Fruit fly (Drosophila melanogaster) whole organism, embryonic: ENCODE data around the gene CG6788.

Experiments used
- ATbp ChIP-seq: fragments of 200-800 bp; sonication (Bioruptor generic); optimal IDR thresholded peaks from 2 replicates; lab custom pipeline; 2017; ENCODE audit warnings: missing biosample characterization, mild to moderate bottlenecking, missing genetic modification characterization, missing genetic modification reagents
- Atf3 ChIP-seq: fragments of 200-800 bp; sonication (Bioruptor generic); optimal IDR thresholded peaks from 3 replicates; lab custom pipeline; 2016; ENCODE audit warnings: missing biosample characterization, missing genetic modification characterization
- Awh ChIP-seq: fragments of 200-800 bp; sonication (Bioruptor generic); IDR thresholded peaks from 2 replicates; pipeline ENCODE4, ENCODE4 v1.3.6; 2022; ENCODE audit warnings: missing biosample characterization, missing genetic modification characterization
- CG1024 ChIP-seq: fragments of 200-800 bp; sonication (Bioruptor generic); IDR thresholded peaks from 2 replicates; pipeline ENCODE4 v1.3.6; 2022; ENCODE audit warnings: missing biosample characterization, missing genetic modification characterization
- CG11085 ChIP-seq: fragments of 200-800 bp; sonication (Bioruptor generic); IDR thresholded peaks from 2 replicates; pipeline ENCODE4 v1.3.6; 2022; ENCODE audit warnings: missing biosample characterization, missing genetic modification characterization
- CG11504 ChIP-seq: fragments of 200-800 bp; sonication (Bioruptor generic); optimal IDR thresholded peaks from 3 replicates; lab custom pipeline; 2019; ENCODE audit warnings: missing biosample characterization, mild to moderate bottlenecking, missing genetic modification characterization, moderate library complexity
- CG11560 ChIP-seq: fragments of 200-800 bp; sonication (Bioruptor generic); IDR thresholded peaks from 3 replicates; pipeline ENCODE4 v1.3.6; 2022; ENCODE audit warnings: missing biosample characterization, missing genetic modification characterization
- CG12391 ChIP-seq: fragments of 200-800 bp; sonication (Bioruptor generic); optimal IDR thresholded peaks from 3 replicates; lab custom pipeline; 2018; ENCODE audit warnings: missing biosample characterization, mild to moderate bottlenecking, missing genetic modification characterization, moderate library complexity
- CG1792 ChIP-seq: fragments of 200-800 bp; sonication (Bioruptor generic); optimal IDR thresholded peaks from 2 replicates; lab custom pipeline; 2016; ENCODE audit warnings: missing biosample characterization, missing genetic modification characterization
- CG18476 ChIP-seq: fragments of 200-800 bp; sonication (Bioruptor generic); optimal IDR thresholded peaks from 2 replicates; lab custom pipeline; 2016; ENCODE audit warnings: missing biosample characterization, mild to moderate bottlenecking, missing genetic modification characterization
- CG18764 ChIP-seq: fragments of 200-800 bp; sonication (Bioruptor generic); optimal IDR thresholded peaks from 3 replicates; lab custom pipeline; 2016; ENCODE audit warnings: missing biosample characterization, missing genetic modification characterization
- CG2116 ChIP-seq: fragments of 200-800 bp; sonication (Bioruptor generic); optimal IDR thresholded peaks from 3 replicates; lab custom pipeline; 2018; ENCODE audit warnings: missing biosample characterization, mild to moderate bottlenecking, missing genetic modification characterization
- CG30403 ChIP-seq: fragments of 200-800 bp; sonication (Bioruptor generic); optimal IDR thresholded peaks from 3 replicates; lab custom pipeline; 2016; ENCODE audit warnings: missing biosample characterization, missing genetic modification characterization
- CG3838 ChIP-seq: fragments of 200-800 bp; sonication (Bioruptor generic); optimal IDR thresholded peaks from 3 replicates; lab custom pipeline; 2016; ENCODE audit warnings: missing biosample characterization, missing genetic modification characterization
- CG4282 ChIP-seq: fragments of 200-800 bp; sonication (Bioruptor generic); optimal IDR thresholded peaks from 2 replicates; lab custom pipeline; 2016; ENCODE audit warnings: missing biosample characterization, missing genetic modification characterization
- CG4617 ChIP-seq: fragments of 200-800 bp; sonication (Bioruptor generic); optimal IDR thresholded peaks from 3 replicates; lab custom pipeline; 2016; ENCODE audit warnings: missing biosample characterization, missing genetic modification characterization, borderline replicate concordance
- CG6683 ChIP-seq: fragments of 200-800 bp; sonication (Bioruptor generic); optimal IDR thresholded peaks from 2 replicates; lab custom pipeline; 2017; ENCODE audit warnings: missing biosample characterization, mild to moderate bottlenecking, missing genetic modification characterization, missing genetic modification reagents
- CG7271 ChIP-seq: fragments of 200-800 bp; sonication (Bioruptor generic); optimal IDR thresholded peaks from 2 replicates; lab custom pipeline; 2018; ENCODE audit warnings: missing biosample characterization, mild to moderate bottlenecking, missing genetic modification characterization, moderate library complexity
- CG7372 ChIP-seq: fragments of 200-800 bp; sonication (Bioruptor generic); IDR thresholded peaks from 2 replicates; pipeline ENCODE4 v1.3.6; 2022; ENCODE audit warnings: missing biosample characterization, missing genetic modification characterization
- CG7745 ChIP-seq: fragments of 200-800 bp; sonication (Bioruptor generic); optimal IDR thresholded peaks from 2 replicates; lab custom pipeline; 2018; ENCODE audit warnings: missing biosample characterization, mild to moderate bottlenecking, missing genetic modification characterization, moderate library complexity
- CG8359 ChIP-seq: fragments of 200-800 bp; sonication (Bioruptor generic); optimal IDR thresholded peaks from 2 replicates; lab custom pipeline; 2017; ENCODE audit warnings: missing biosample characterization, mild to moderate bottlenecking, missing genetic modification characterization, borderline replicate concordance
- CG9437 ChIP-seq: fragments of 200-800 bp; sonication (Bioruptor generic); optimal IDR thresholded peaks from 2 replicates; lab custom pipeline; 2018; ENCODE audit warnings: missing biosample characterization, mild to moderate bottlenecking, missing genetic modification characterization
- CHES-1-like ChIP-seq: fragments of 200-800 bp; sonication (Bioruptor generic); optimal IDR thresholded peaks from 2 replicates; lab custom pipeline; 2016; ENCODE audit warnings: missing biosample characterization, missing genetic modification characterization
- Dll ChIP-seq: fragments of 200-800 bp; sonication (Bioruptor generic); IDR thresholded peaks from 4 replicates; pipeline ENCODE4 v1.3.6; 2022; ENCODE audit warnings: missing biosample characterization, missing genetic modification characterization; ENCODE audit not compliant: partially characterized antibody
- E2f1 ChIP-seq: fragments of 200-800 bp; sonication (Bioruptor generic); IDR thresholded peaks from 2 replicates; pipeline ENCODE4 v1.3.6; 2022; ENCODE audit warnings: missing biosample characterization, missing genetic modification characterization
- Fer1 ChIP-seq: fragments of 200-800 bp; sonication (Bioruptor generic); optimal IDR thresholded peaks from 2 replicates; lab custom pipeline; 2017; ENCODE audit warnings: missing biosample characterization, mild to moderate bottlenecking, missing genetic modification characterization
- Gsc ChIP-seq: fragments of 200-800 bp; sonication (Bioruptor generic); IDR thresholded peaks from 2 replicates; pipeline ENCODE4 v1.3.6; 2022; ENCODE audit warnings: missing biosample characterization, missing genetic modification characterization
- HLHmδ ChIP-seq: fragments of 200-800 bp; sonication (Bioruptor generic); optimal IDR thresholded peaks from 2 replicates; lab custom pipeline; 2018; ENCODE audit warnings: missing biosample characterization, mild to moderate bottlenecking, missing genetic modification characterization, moderate library complexity
- Hand ChIP-seq: fragments of 200-800 bp; sonication (Bioruptor generic); optimal IDR thresholded peaks from 2 replicates; lab custom pipeline; 2017; ENCODE audit warnings: mild to moderate bottlenecking, missing biosample characterization, missing genetic modification reagents, missing genetic modification characterization
- Hmx ChIP-seq: fragments of 200-800 bp; sonication (Bioruptor generic); optimal IDR thresholded peaks from 2 replicates; lab custom pipeline; 2016; ENCODE audit warnings: missing biosample characterization, missing genetic modification characterization
- Lhr ChIP-seq: fragments of 200-800 bp; sonication (Bioruptor generic); optimal IDR thresholded peaks from 3 replicates; lab custom pipeline; 2017; ENCODE audit warnings: mild to moderate bottlenecking, missing biosample characterization, missing genetic modification reagents, missing genetic modification characterization
- Lpt ChIP-seq: fragments of >200 bp; optimal IDR thresholded peaks from 2 replicates; lab custom pipeline; 2018; ENCODE audit warnings: missing biosample characterization, missing genetic modification characterization
- Med ChIP-seq: fragments of 200-800 bp; sonication (Bioruptor generic); peaks from one replicate; lab custom pipeline; 2016; ENCODE audit warnings: missing biosample characterization, missing genetic modification characterization, mild to moderate bottlenecking, inconsistent platforms, moderate library complexity
- Meics ChIP-seq: fragments of 200-800 bp; sonication (Bioruptor generic); optimal IDR thresholded peaks from 2 replicates; lab custom pipeline; 2017; ENCODE audit warnings: missing biosample characterization, mild to moderate bottlenecking, missing genetic modification characterization
- NC2β ChIP-seq: fragments of 200-800 bp; sonication (Bioruptor generic); optimal IDR thresholded peaks from 2 replicates; lab custom pipeline; 2016; ENCODE audit warnings: missing biosample characterization, missing genetic modification characterization
- Trl ChIP-seq, 3 experiments: fragments of >200 bp in 2 of 3; fragments of 200-800 bp in 1 of 3; sonication (Bioruptor generic) in 1 of 3; optimal IDR thresholded peaks; 2 replicates in 1 of 3; 3 replicates in 2 of 3; lab custom pipeline; 2016 to 2017; ENCODE audit warnings: missing biosample characterization in 1 of 3, missing genetic modification characterization in 1 of 3
- ash1 ChIP-seq: fragments of 200-800 bp; sonication (Bioruptor generic); optimal IDR thresholded peaks from 2 replicates; lab custom pipeline; 2018; ENCODE audit warnings: missing biosample characterization, mild to moderate bottlenecking, missing genetic modification characterization
- bcd ChIP-seq: fragments of 200-800 bp; sonication (Bioruptor generic); optimal IDR thresholded peaks from 2 replicates; lab custom pipeline; 2017; ENCODE audit warnings: missing biosample characterization, mild to moderate bottlenecking, missing genetic modification characterization
- gro ChIP-seq: fragments of 200-800 bp; sonication (Bioruptor generic); optimal IDR thresholded peaks from 2 replicates; lab custom pipeline; 2016; ENCODE audit warnings: missing biosample characterization, missing genetic modification characterization
- h ChIP-seq: fragments of >200 bp; optimal IDR thresholded peaks from 2 replicates; lab custom pipeline; 2017
- hkb ChIP-seq, 2 experiments: fragments of 200-800 bp in 1 of 2; fragments of >200 bp in 1 of 2; sonication (Bioruptor generic) in 1 of 2; IDR thresholded peaks in 1 of 2; optimal IDR thresholded peaks in 1 of 2; 2 replicates each; pipeline versions ENCODE4 v1.3.6 to Lab custom; 2017 to 2022; ENCODE audit warnings: missing biosample characterization in 1 of 2, missing genetic modification characterization in 1 of 2
- kah ChIP-seq: fragments of 200-800 bp; sonication (Bioruptor generic); optimal IDR thresholded peaks from 2 replicates; lab custom pipeline; 2018; ENCODE audit warnings: missing biosample characterization, mild to moderate bottlenecking, missing genetic modification characterization
- odd ChIP-seq: fragments of 200-800 bp; sonication (Bioruptor generic); optimal IDR thresholded peaks from 2 replicates; lab custom pipeline; 2017; ENCODE audit warnings: missing biosample characterization, mild to moderate bottlenecking, missing genetic modification characterization
- otp ChIP-seq: fragments of 200-800 bp; sonication (Bioruptor generic); IDR thresholded peaks from 3 replicates; pipeline ENCODE4, ENCODE4 v1.3.6; 2022; ENCODE audit warnings: missing biosample characterization, missing genetic modification characterization
- pnt ChIP-seq: fragments of 200-800 bp; sonication (Bioruptor generic); optimal IDR thresholded peaks from 3 replicates; lab custom pipeline; 2016; ENCODE audit warnings: missing biosample characterization, missing genetic modification characterization
- scrt ChIP-seq: fragments of 200-800 bp; sonication (Bioruptor generic); optimal IDR thresholded peaks from 2 replicates; lab custom pipeline; 2018; ENCODE audit warnings: missing biosample characterization, mild to moderate bottlenecking, missing genetic modification characterization, moderate library complexity
- sna ChIP-seq: fragments of 200-800 bp; sonication (Bioruptor generic); IDR thresholded peaks from 2 replicates; pipeline ENCODE4 v1.3.6; 2022; ENCODE audit warnings: missing biosample characterization, missing genetic modification characterization; ENCODE audit not compliant: partially characterized antibody
- sqz ChIP-seq: fragments of 200-800 bp; sonication (Bioruptor generic); optimal IDR thresholded peaks from 3 replicates; lab custom pipeline; 2018; ENCODE audit warnings: missing biosample characterization, mild to moderate bottlenecking, missing genetic modification characterization
- tin ChIP-seq: fragments of 200-800 bp; sonication (Bioruptor generic); optimal IDR thresholded peaks from 3 replicates; lab custom pipeline; 2016; ENCODE audit warnings: missing biosample characterization, missing genetic modification characterization
- zf30C ChIP-seq: fragments of 200-800 bp; sonication (Bioruptor generic); optimal IDR thresholded peaks from 3 replicates; lab custom pipeline; 2018; ENCODE audit warnings: missing biosample characterization, mild to moderate bottlenecking, missing genetic modification characterization
- zfh2 ChIP-seq: fragments of 200-800 bp; sonication (Bioruptor generic); optimal IDR thresholded peaks from 2 replicates; lab custom pipeline; 2016; ENCODE audit warnings: missing biosample characterization, missing genetic modification characterization

CG6788 gene

dm6 chrX:17841923-17842322 is 46.1 kb upstream of the CG6788 start, which contains the start of gene Taf9 (continued):
- TF ChIP-seq Lpt (GFP tag; lab: Kevin White, UChicago) (no peak), CG9437 (GFP tag; lab: Kevin White, UChicago) (no peak), HLHmδ (GFP tag; lab: Kevin White, UChicago) (no peak), CG1792 (GFP tag; lab: Kevin White, UChicago) (no peak), Dll (peak; percentile 85), CG7745 (tag; lab: Kevin White, UChicago) (no peak), ash1 (GFP tag; lab: Kevin White, UChicago) (no peak), sqz (no peak), CG4617 (GFP tag; lab: Kevin White, UChicago) (no peak), ATbp (GFP tag; lab: Kevin White, UChicago) (no peak), CG3838 (no peak), CG6683 (no peak), Lhr (GFP tag; lab: Kevin White, UChicago) (no peak), Hand (GFP tag; lab: Kevin White, UChicago) (no peak), Atf3 (GFP tag; lab: Kevin White, UChicago) (no peak), gro (peak; percentile 13), CG4282 (GFP tag; lab: Kevin White, UChicago) (no peak), NC2β (GFP tag; lab: Kevin White, UChicago) (no peak), CG11560 (tag; lab: Robert Waterston, UW) (no peak), Hmx (GFP tag; lab: Kevin White, UChicago) (no peak), zfh2 (GFP tag; lab: Kevin White, UChicago) (no peak), CG30403 (GFP tag; lab: Kevin White, UChicago) (no peak), CG8359 (no peak), CG7271 (tag; lab: Kevin White, UChicago) (no peak), CG11504 (tag; lab: Kevin White, UChicago) (no peak), CG11085 (no peak), Fer1 (GFP tag; lab: Kevin White, UChicago) (no peak)

- TF ChIP-seq E2f1 (GFP tag; lab: Robert Waterston, UW) (peak; percentile 96), pnt (GFP tag; lab: Kevin White, UChicago) (peak; percentile 52), Meics (peak; percentile 92), bcd (GFP tag; lab: Kevin White, UChicago) (peak; percentile 93), odd (GFP tag; lab: Kevin White, UChicago) (peak; percentile 75), CG18764 (GFP tag; lab: Kevin White, UChicago) (peak; percentile 85), Med (GFP tag; lab: Kevin White, UChicago) (peak; percentile 92), kah (GFP tag; lab: Kevin White, UChicago) (peak; percentile 74), CG7372 (peak; percentile 96), Lpt (GFP tag; lab: Kevin White, UChicago) (no peak), CG1024 (GFP tag; lab: Robert Waterston, UW) (peak; percentile 85), CHES-1-like (no peak), CG12391 (tag; lab: Kevin White, UChicago) (peak; percentile 93), otp (GFP tag; lab: Robert Waterston, UW) (peak; percentile 87), Gsc (GFP tag; lab: Robert Waterston, UW) (peak; percentile 88), zf30C (GFP tag; lab: Kevin White, UChicago) (peak; percentile 91), scrt (GFP tag; lab: Kevin White, UChicago) (peak; percentile 82), hkb (optimal IDR thresholded peaks at IDR 0.05; lab: Kevin White, UChicago) (peak; percentile 54), hkb (GFP tag; IDR thresholded peaks at IDR 0.05; lab: Robert Waterston, UW) (peak; percentile 89), tin (peak; percentile 93), Awh (GFP tag; lab: Robert Waterston, UW) (peak; percentile 95), CG2116 (GFP tag; lab: Kevin White, UChicago) (peak; percentile 76), h (lab: Kevin White, UChicago) (no peak), Trl (optimal IDR thresholded peaks at IDR 0.05; lab: Kevin White, UChicago) (no peak), Trl (GFP tag; optimal IDR thresholded peaks at IDR 0.05; lab: Kevin White, UChicago) (peak; percentile 44), CG18476 (peak; percentile 82), sna (GFP tag; lab: Robert Waterston, UW) (no peak)
Measured at dm6 chrX:17844623-17845022, 43.4 kb upstream of the CG6788 start, which contains the start of the genes CG8142 and Ucp4A. TSS of gene CG8142 (minus strand) at chrX:17844704. TSS of gene Ucp4A (plus strand) at chrX:17844949.
